Fruit fly (Drosophila melanogaster): Measurements from ENCODE around the gene CG5787.

The CG5787 gene

DNA sequence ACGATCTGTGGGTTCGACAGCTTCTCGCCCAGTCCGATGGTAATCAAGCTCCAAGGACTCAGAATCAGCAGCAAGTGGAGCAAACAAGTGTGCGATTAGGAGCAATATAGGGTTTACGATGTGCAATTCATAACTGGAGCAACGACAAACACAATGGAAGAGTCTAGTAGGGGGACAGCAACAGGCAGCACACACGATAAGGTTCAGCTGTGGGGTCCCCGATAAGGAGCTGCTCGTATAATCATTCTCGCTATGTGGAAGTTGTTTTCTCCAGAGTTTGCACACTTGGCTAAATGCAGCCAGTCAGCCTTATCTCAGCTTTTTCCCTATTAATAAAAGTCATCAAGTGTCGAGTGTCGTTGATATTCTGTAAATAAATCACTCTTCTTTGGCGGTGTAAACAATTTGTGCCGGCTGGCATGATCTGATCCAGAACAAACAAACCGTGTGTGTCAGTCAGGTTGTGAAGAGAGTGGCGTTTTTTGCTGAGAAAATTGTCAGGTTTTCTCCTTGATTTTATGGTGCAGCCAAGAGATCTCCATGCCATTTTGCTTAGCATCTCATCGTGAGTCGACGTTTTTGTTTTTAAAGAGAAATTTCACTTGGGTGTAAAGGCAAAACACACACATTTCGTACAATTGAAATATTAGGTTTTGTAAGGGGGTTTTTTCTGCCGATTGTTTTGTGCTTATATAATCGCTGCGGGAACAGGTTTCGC, 7.1 kb upstream of the CG5787 start:
- TF ChIP-seq bab1 (GFP tag; optimal IDR thresholded peaks at IDR 0.05): no peak
- no peak for TF ChIP-seq Crg-1 (GFP tag; optimal IDR thresholded peaks at IDR 0.05)
- TF ChIP-seq ovo (GFP tag; optimal IDR thresholded peaks at IDR 0.05): peak; percentile 18
- peak; percentile 0 for TF ChIP-seq pad (GFP tag; optimal IDR thresholded peaks at IDR 0.05)
- peak; percentile 65 for TF ChIP-seq kay (GFP tag; ENCODE audit: borderline replicate concordance)
- peak; percentile 19 for TF ChIP-seq Mnt (GFP tag; optimal IDR thresholded peaks at IDR 0.05)
- peak; percentile 17 for TF ChIP-seq CG14711 (tag; optimal IDR thresholded peaks at IDR 0.05)
- TF ChIP-seq CG7101 (tag; optimal IDR thresholded peaks at IDR 0.05): no peak
- TF ChIP-seq CG7045 (GFP tag; optimal IDR thresholded peaks at IDR 0.05): no peak
- peak in 1 of 2 experiments; percentile 60 for TF ChIP-seq cnc (optimal IDR thresholded peaks at IDR 0.05)
- no peak for TF ChIP-seq CG1620 (GFP tag; optimal IDR thresholded peaks at IDR 0.05)
- TF ChIP-seq Clk (GFP tag; optimal IDR thresholded peaks at IDR 0.05): no peak
- TF ChIP-seq CG33017 (tag; optimal IDR thresholded peaks at IDR 0.05): peak; percentile 21
- peak; percentile 91 for TF ChIP-seq cic (GFP tag; optimal IDR thresholded peaks at IDR 0.05)
- TF ChIP-seq CG12768 (GFP tag; optimal IDR thresholded peaks at IDR 0.05): peak; percentile 60
- TF ChIP-seq CG5204 (GFP tag; optimal IDR thresholded peaks at IDR 0.05): no peak
- peak; percentile 59 for TF ChIP-seq tj (GFP tag; optimal IDR thresholded peaks at IDR 0.05)
- peak; percentile 1 for TF ChIP-seq toe (GFP tag; optimal IDR thresholded peaks at IDR 0.05)
- no peak for TF ChIP-seq CG11617 (GFP tag; optimal IDR thresholded peaks at IDR 0.05)
- no peak for TF ChIP-seq Hr96 (GFP tag; optimal IDR thresholded peaks at IDR 0.05)

- no peak for TF ChIP-seq ovo (GFP tag; optimal IDR thresholded peaks at IDR 0.05)
- TF ChIP-seq Hr96 (GFP tag; optimal IDR thresholded peaks at IDR 0.05): no peak
- peak; percentile 19 for TF ChIP-seq CG33017 (tag; optimal IDR thresholded peaks at IDR 0.05)
- TF ChIP-seq Mnt (GFP tag; optimal IDR thresholded peaks at IDR 0.05): peak; percentile 36
- TF ChIP-seq bab1 (GFP tag; optimal IDR thresholded peaks at IDR 0.05): peak; percentile 6
- TF ChIP-seq CG12768 (GFP tag; optimal IDR thresholded peaks at IDR 0.05): no peak
- no peak for TF ChIP-seq pad (GFP tag; optimal IDR thresholded peaks at IDR 0.05)
- peak; percentile 19 for TF ChIP-seq cic (GFP tag; optimal IDR thresholded peaks at IDR 0.05)
- TF ChIP-seq kay (GFP tag; ENCODE audit: borderline replicate concordance): no peak
- TF ChIP-seq toe (GFP tag; optimal IDR thresholded peaks at IDR 0.05): no peak
- TF ChIP-seq CG5204 (GFP tag; optimal IDR thresholded peaks at IDR 0.05): no peak
- peak; percentile 17 for TF ChIP-seq tj (GFP tag; optimal IDR thresholded peaks at IDR 0.05)
- TF ChIP-seq CG7045 (GFP tag; optimal IDR thresholded peaks at IDR 0.05): peak; percentile 39
- TF ChIP-seq Crg-1 (GFP tag; optimal IDR thresholded peaks at IDR 0.05): no peak
- TF ChIP-seq CG1620 (GFP tag; optimal IDR thresholded peaks at IDR 0.05): no peak
- TF ChIP-seq CG14711 (tag; optimal IDR thresholded peaks at IDR 0.05): no peak
- TF ChIP-seq CG11617 (GFP tag; optimal IDR thresholded peaks at IDR 0.05): no peak
- TF ChIP-seq cnc (optimal IDR thresholded peaks at IDR 0.05): no peak
- TF ChIP-seq CG7101 (tag; optimal IDR thresholded peaks at IDR 0.05): no peak
- no peak for TF ChIP-seq Clk (GFP tag; optimal IDR thresholded peaks at IDR 0.05)
These were observed 6.0 kb upstream of the CG5787 start, which contains the start of gene MRP for dm6 chr2L:12718437-12719376. Gene MRP (plus strand): TSS chr2L:12719045.

DNA sequence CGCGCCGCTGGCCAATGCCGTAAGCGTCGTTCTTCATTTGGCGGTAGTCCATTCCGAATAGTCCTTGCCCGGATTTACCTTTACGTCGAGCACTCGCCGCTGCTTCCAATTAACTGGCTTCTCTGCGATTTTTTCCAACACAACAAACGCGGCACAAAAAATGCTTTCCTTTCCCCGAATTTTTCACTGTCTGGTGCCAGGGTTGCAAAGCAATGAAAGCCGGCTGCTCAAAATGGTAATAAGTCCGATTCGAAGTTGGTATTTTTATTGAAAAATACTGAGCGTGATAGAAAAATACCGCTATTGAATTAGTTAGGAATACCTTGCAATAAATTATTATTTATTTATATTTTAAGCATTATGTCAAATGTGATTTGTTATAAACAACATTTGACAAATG, 497 bp downstream of the CG5787 start:
- TF ChIP-seq CG14711 (tag; optimal IDR thresholded peaks at IDR 0.05) (peak; percentile 42), kay (GFP tag; ENCODE audit: borderline replicate concordance) (no peak)

dm6 chr2L:12708576-12708975, 4.2 kb downstream of the CG5787 start:
- no peak for TF ChIP-seq Crg-1 (GFP tag; optimal IDR thresholded peaks at IDR 0.05)
- no peak for TF ChIP-seq CG12768 (GFP tag; optimal IDR thresholded peaks at IDR 0.05)
- no peak for TF ChIP-seq toe (GFP tag; optimal IDR thresholded peaks at IDR 0.05)
- TF ChIP-seq pad (GFP tag; optimal IDR thresholded peaks at IDR 0.05): no peak
- no peak for TF ChIP-seq bab1 (GFP tag; optimal IDR thresholded peaks at IDR 0.05)
- no peak for TF ChIP-seq CG14711 (tag; optimal IDR thresholded peaks at IDR 0.05)
- no peak for TF ChIP-seq CG33017 (tag; optimal IDR thresholded peaks at IDR 0.05)
- TF ChIP-seq CG5204 (GFP tag; optimal IDR thresholded peaks at IDR 0.05): no peak
- TF ChIP-seq Clk (GFP tag; optimal IDR thresholded peaks at IDR 0.05): no peak
- no peak for TF ChIP-seq CG7045 (GFP tag; optimal IDR thresholded peaks at IDR 0.05)
- no peak for TF ChIP-seq Mnt (GFP tag; optimal IDR thresholded peaks at IDR 0.05)
- no peak for TF ChIP-seq Hr96 (GFP tag; optimal IDR thresholded peaks at IDR 0.05)
- no peak for TF ChIP-seq CG7101 (tag; optimal IDR thresholded peaks at IDR 0.05)

DNA sequence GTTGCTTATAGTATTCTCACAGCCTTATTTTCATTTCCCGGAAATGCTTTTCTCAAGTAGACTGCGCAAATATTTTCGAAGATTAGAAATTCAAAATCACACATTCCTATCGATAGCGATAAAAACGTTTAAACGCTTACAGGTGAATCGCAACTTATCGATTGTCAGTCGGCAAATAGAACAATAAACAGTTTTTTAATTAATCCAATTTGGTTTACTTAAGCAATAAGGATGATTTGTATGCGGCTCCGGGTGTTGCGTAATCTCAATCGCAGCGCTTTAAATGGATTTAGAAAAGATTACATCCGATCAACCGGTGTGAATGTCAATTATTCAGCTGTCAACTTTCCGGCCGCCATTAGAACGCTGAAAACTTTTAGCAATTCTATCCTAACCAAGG, 5.2 kb downstream of the CG5787 start, which contains the start of the genes CG6180 and CG15484:
Gene CG6180, plus strand, starts transcription at position 122 of the 400 bp plus-strand sequence.
Gene CG15484, minus strand, starts transcription at position 172 of the 400 bp plus-strand sequence.
- no peak for TF ChIP-seq pad (GFP tag; optimal IDR thresholded peaks at IDR 0.05)
- no peak for TF ChIP-seq Mnt (GFP tag; optimal IDR thresholded peaks at IDR 0.05)
- peak; percentile 24 for TF ChIP-seq bab1 (GFP tag; optimal IDR thresholded peaks at IDR 0.05)
- peak; percentile 20 for TF ChIP-seq CG14711 (tag; optimal IDR thresholded peaks at IDR 0.05)
- TF ChIP-seq CG33017 (tag; optimal IDR thresholded peaks at IDR 0.05): no peak
- no peak for TF ChIP-seq Crg-1 (GFP tag; optimal IDR thresholded peaks at IDR 0.05)

DNA sequence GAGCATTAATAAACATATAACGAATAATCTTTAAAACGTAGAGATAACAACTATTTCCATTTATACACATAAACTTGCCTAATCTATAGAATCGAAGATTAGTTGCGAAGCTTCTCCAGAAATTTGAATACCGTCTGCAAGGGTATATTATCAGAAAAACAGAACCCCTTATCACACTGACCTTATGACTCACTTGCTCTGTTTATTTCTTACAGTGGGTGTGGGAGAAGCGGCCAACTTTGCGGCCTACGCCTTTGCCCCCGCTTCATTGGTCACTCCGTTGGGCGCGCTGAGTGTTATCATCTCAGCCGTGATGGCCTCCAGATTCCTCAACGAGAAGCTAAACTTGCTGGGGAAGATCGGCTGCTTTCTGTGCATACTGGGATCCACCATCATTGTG, 7.4 kb downstream of the CG5787 start:
- no peak for TF ChIP-seq pad (GFP tag; optimal IDR thresholded peaks at IDR 0.05)
- no peak for TF ChIP-seq CG5204 (GFP tag; optimal IDR thresholded peaks at IDR 0.05)
